Fruit fly (Drosophila melanogaster) whole organism, pupa: ENCODE measurements around the gene frc.

Source experiments
- CG10348 ChIP-seq: fragments of 200-800 bp; sonication (Bioruptor generic); IDR thresholded peaks from 2 replicates; pipeline ENCODE4 v1.3.6; 2022; ENCODE audit warnings: missing biosample characterization, missing genetic modification characterization
- CG12605 ChIP-seq: fragments of 200-800 bp; sonication (Bioruptor generic); IDR thresholded peaks from 2 replicates; pipeline ENCODE4 v1.3.6; 2022; ENCODE audit warnings: missing biosample characterization, missing genetic modification characterization
- CG13204 ChIP-seq: fragments of 200-800 bp; sonication (Bioruptor generic); optimal IDR thresholded peaks from 2 replicates; lab custom pipeline; 2018; ENCODE audit warnings: missing biosample characterization, mild to moderate bottlenecking, missing genetic modification characterization, moderate library complexity
- CG15710 ChIP-seq: fragments of 200-800 bp; sonication (Bioruptor generic); optimal IDR thresholded peaks from 2 replicates; lab custom pipeline; 2018; ENCODE audit warnings: missing biosample characterization, mild to moderate bottlenecking, missing genetic modification characterization, moderate library complexity
- CG17806 ChIP-seq: fragments of 200-800 bp; sonication (Bioruptor generic); optimal IDR thresholded peaks from 2 replicates; lab custom pipeline; 2018; ENCODE audit warnings: missing biosample characterization, mild to moderate bottlenecking, missing genetic modification characterization, moderate library complexity
- CG32121 ChIP-seq: fragments of 200-800 bp; sonication (Bioruptor generic); IDR thresholded peaks from 2 replicates; pipeline ENCODE4 v1.3.6; 2022; ENCODE audit warnings: missing biosample characterization, missing genetic modification characterization
- CG34367 ChIP-seq: fragments of 200-800 bp; sonication (Bioruptor generic); optimal IDR thresholded peaks from 2 replicates; lab custom pipeline; 2018; ENCODE audit warnings: missing biosample characterization, mild to moderate bottlenecking, missing genetic modification characterization
- CG4496 ChIP-seq: fragments of 200-800 bp; sonication (Bioruptor generic); IDR thresholded peaks from 3 replicates; pipeline ENCODE4 v1.3.6; 2022; ENCODE audit warnings: missing biosample characterization, missing genetic modification characterization
- CG8159 ChIP-seq: fragments of 200-800 bp; sonication (Bioruptor generic); optimal IDR thresholded peaks from 3 replicates; lab custom pipeline; 2018; ENCODE audit warnings: missing biosample characterization, mild to moderate bottlenecking, missing genetic modification characterization, moderate library complexity
- CG8301 ChIP-seq: fragments of 200-800 bp; sonication (Bioruptor generic); optimal IDR thresholded peaks from 2 replicates; lab custom pipeline; 2018; ENCODE audit warnings: missing biosample characterization, mild to moderate bottlenecking, missing genetic modification characterization
- CG9948 ChIP-seq: fragments of 200-800 bp; sonication (Bioruptor generic); optimal IDR thresholded peaks from 2 replicates; lab custom pipeline; 2018; ENCODE audit warnings: missing biosample characterization, mild to moderate bottlenecking, missing genetic modification characterization, moderate library complexity
- D1 ChIP-seq: fragments of 200-800 bp; sonication (Bioruptor generic); optimal IDR thresholded peaks from 2 replicates; lab custom pipeline; 2018; ENCODE audit warnings: missing biosample characterization, mild to moderate bottlenecking, missing genetic modification characterization, moderate library complexity
- EcR ChIP-seq: fragments of 200-800 bp; sonication (Bioruptor generic); optimal IDR thresholded peaks from 3 replicates; lab custom pipeline; 2019; ENCODE audit warnings: missing biosample characterization, missing genetic modification characterization, mild to moderate bottlenecking, moderate library complexity, missing genetic modification reagents
- Ets98B ChIP-seq: fragments of 200-800 bp; sonication (Bioruptor generic); IDR thresholded peaks from 2 replicates; pipeline ENCODE4 v1.3.6; 2022; ENCODE audit warnings: missing biosample characterization, missing genetic modification characterization
- Pif1A ChIP-seq: fragments of 200-800 bp; sonication (Bioruptor generic); optimal IDR thresholded peaks from 3 replicates; lab custom pipeline; 2016; ENCODE audit warnings: missing biosample characterization, missing genetic modification characterization
- Pif1B ChIP-seq: fragments of 200-800 bp; sonication (Bioruptor generic); optimal IDR thresholded peaks from 3 replicates; lab custom pipeline; 2016; ENCODE audit warnings: missing biosample characterization, missing genetic modification characterization
- Snoo ChIP-seq: fragments of 200-800 bp; sonication (Bioruptor generic); optimal IDR thresholded peaks from 3 replicates; lab custom pipeline; 2017; ENCODE audit warnings: missing biosample characterization, mild to moderate bottlenecking, missing genetic modification characterization, inconsistent platforms
- fd96Ca ChIP-seq: fragments of 200-800 bp; sonication (Bioruptor generic); IDR thresholded peaks from 3 replicates; pipeline ENCODE4 v1.3.6; 2022; ENCODE audit warnings: missing biosample characterization, missing genetic modification characterization
- gl ChIP-seq: fragments of 200-800 bp; sonication (Bioruptor generic); optimal IDR thresholded peaks from 2 replicates; lab custom pipeline; 2018; ENCODE audit warnings: missing biosample characterization, mild to moderate bottlenecking, missing genetic modification characterization
- rn ChIP-seq: fragments of 200-800 bp; sonication (Bioruptor generic); IDR thresholded peaks from 2 replicates; pipeline ENCODE4 v1.3.6; 2022; ENCODE audit warnings: missing biosample characterization, missing genetic modification characterization

The frc gene

DNA sequence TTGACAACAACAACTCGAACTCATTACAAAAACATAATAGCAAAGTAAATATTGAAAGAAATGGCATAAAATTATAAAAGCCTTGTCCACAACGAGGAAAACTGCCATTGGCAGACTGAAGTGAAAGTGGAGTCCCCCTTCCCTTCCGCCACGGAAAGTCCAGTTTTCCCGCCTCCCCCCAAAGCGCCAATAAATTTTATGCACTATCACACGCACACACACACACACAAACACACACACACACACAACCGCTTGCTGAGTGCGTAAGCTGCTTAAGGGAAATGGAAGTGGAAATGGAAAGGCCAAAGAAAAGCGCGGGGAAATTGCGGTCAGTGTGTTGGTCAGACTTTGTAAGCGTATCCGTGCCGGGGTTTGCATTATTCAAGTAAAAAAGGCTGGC, 29.5 kb upstream of the frc start:
- no peak for TF ChIP-seq CG9948
- no peak for TF ChIP-seq EcR (GFP tag; lab: Kevin White, UChicago)
- no peak for TF ChIP-seq gl (tag; lab: Kevin White, UChicago)
- no peak for TF ChIP-seq CG32121 (GFP tag; lab: Robert Waterston, UW)
- no peak for TF ChIP-seq CG17806 (tag; lab: Kevin White, UChicago)
- no peak for TF ChIP-seq CG8159
- TF ChIP-seq CG4496 (GFP tag; lab: Robert Waterston, UW), result no peak

DNA sequence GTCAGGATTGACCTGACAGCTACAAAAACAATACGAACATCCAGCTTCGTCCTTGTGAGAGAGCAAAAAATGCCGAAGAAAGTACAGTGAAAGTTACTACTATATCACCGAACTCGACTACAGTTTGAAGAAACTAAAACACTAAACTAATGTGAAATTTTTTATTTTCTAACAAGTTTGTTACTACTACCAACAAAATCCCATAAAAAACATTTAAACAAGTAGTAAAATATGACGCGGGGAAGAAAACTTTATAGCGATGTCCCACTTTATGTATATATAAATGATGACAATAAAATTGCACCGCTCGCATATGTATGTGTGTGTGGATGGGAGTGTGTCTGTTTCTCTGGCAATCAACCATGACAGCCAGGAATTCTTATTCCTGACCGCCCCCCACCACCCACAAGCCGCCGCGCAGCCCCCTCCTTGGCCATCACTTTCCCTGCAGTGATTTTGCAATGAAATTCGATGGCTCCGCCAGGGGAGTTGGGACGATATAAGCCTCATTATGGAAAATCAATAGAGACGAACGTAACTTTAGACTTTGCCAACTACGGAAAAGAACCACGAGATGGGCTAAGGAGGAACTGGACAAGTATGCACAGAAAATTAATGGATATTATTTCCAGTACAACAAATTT, 28.5 kb upstream of the frc start:
- TF ChIP-seq CG8159, result no peak
- no peak for TF ChIP-seq CG10348 (GFP tag; lab: Robert Waterston, UW)
- no peak for TF ChIP-seq rn (GFP tag; lab: Robert Waterston, UW)
- no peak for TF ChIP-seq D1 (tag; lab: Kevin White, UChicago)
- TF ChIP-seq Snoo (tag; lab: Kevin White, UChicago), result no peak
- TF ChIP-seq CG34367 (tag; lab: Kevin White, UChicago), result no peak
- TF ChIP-seq Ets98B (GFP tag; lab: Robert Waterston, UW), result no peak

DNA sequence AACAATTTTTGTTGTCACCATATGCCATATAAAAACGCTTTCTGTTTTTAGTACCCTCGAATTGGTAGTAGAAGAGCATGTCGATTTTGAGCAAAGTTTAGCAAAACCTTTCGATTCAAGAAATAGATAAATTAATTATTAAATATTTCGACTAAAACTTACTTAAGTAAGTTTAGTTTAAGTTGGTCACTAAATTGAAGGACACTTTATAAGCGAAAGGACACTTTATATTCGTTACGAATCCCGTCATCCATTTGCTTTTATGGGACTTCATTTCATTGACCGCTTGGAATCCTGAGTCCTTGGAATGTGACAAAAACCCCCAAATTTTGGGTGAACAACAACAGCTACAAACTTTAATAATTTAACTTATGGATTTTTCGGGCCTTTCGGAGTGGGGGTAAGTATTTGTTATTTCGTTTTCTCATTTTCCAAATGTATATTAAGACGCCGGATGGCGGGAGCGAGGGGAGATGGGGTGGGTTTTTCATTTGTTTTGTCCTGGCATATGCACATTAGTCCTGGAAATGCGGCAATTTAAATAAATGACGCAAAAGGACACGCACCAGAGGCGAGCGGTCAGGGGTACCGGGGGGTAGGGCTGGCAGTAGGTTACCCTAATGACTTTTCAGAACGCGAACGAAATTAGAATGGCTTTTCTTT, 26.0 kb upstream of the frc start:
- TF ChIP-seq Pif1A, result no peak
- no peak for TF ChIP-seq CG15710
- no peak for TF ChIP-seq CG13204
- no peak for TF ChIP-seq CG12605 (GFP tag; lab: Robert Waterston, UW)
- TF ChIP-seq Pif1B (GFP tag; lab: Kevin White, UChicago), result no peak
- TF ChIP-seq fd96Ca (GFP tag; lab: Robert Waterston, UW), result no peak
- TF ChIP-seq CG8159, result no peak
- TF ChIP-seq CG32121 (GFP tag; lab: Robert Waterston, UW), result no peak
- TF ChIP-seq D1 (tag; lab: Kevin White, UChicago), result no peak
- no peak for TF ChIP-seq CG17806 (tag; lab: Kevin White, UChicago)
- no peak for TF ChIP-seq EcR (GFP tag; lab: Kevin White, UChicago)
- TF ChIP-seq CG34367 (tag; lab: Kevin White, UChicago), result no peak
- TF ChIP-seq CG8301 (tag; lab: Kevin White, UChicago), result no peak

DNA sequence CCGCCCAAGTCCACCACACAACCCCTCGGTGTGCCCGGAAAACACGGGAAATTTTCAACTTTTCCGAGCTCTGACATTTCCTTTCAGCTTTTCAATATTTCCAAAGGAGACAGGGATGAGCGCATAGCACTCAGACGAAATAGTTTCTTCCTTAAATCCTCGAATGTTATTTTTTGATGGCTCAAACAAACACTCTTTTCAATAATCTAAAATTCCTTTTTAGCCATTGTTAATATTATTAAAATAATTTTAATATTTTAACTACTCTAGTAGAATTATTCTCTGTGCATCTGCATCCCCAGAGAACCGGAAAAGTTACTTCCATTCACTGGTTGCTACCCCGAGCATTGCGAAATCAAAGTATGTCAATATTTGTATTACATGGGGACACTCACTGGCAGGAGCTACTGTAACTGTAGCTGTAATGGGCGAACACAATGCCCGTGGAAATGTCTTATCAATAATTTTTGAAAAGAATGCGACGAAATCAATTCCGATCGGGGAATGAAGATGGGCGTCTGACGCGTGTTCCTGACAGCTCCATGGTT, 24.8 kb upstream of the frc start:
- TF ChIP-seq EcR (GFP tag; lab: Kevin White, UChicago) (no peak), CG8159 (peak; percentile 14), fd96Ca (GFP tag; lab: Robert Waterston, UW) (no peak), rn (GFP tag; lab: Robert Waterston, UW) (no peak), CG15710 (no peak)

DNA sequence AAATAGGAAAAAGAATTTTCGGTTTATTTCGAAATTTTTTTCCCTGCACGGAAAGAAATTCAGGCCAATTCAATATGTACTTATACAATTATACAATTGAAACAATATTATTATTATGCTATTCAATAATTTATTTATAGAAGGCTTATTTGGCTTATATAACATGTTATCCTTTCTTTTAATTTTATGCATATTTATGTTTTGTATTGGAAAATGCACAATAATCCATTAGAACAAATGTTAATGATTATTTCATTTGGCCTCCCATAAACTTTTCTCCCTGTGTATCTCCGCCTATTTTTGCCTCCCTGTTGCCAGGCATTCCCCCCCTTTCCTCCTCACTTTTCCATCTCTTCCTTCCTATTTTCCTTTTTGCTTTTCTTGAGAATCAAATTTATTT, 14.9 kb upstream of the frc start:
- no peak for TF ChIP-seq Snoo (tag; lab: Kevin White, UChicago)
- TF ChIP-seq CG32121 (GFP tag; lab: Robert Waterston, UW), result no peak
- no peak for TF ChIP-seq CG12605 (GFP tag; lab: Robert Waterston, UW)
- no peak for TF ChIP-seq CG8301 (tag; lab: Kevin White, UChicago)
- TF ChIP-seq CG34367 (tag; lab: Kevin White, UChicago), result no peak
- no peak for TF ChIP-seq CG4496 (GFP tag; lab: Robert Waterston, UW)
- no peak for TF ChIP-seq CG8159
- TF ChIP-seq gl (tag; lab: Kevin White, UChicago), result no peak
- no peak for TF ChIP-seq CG9948
- TF ChIP-seq CG10348 (GFP tag; lab: Robert Waterston, UW), result no peak

DNA sequence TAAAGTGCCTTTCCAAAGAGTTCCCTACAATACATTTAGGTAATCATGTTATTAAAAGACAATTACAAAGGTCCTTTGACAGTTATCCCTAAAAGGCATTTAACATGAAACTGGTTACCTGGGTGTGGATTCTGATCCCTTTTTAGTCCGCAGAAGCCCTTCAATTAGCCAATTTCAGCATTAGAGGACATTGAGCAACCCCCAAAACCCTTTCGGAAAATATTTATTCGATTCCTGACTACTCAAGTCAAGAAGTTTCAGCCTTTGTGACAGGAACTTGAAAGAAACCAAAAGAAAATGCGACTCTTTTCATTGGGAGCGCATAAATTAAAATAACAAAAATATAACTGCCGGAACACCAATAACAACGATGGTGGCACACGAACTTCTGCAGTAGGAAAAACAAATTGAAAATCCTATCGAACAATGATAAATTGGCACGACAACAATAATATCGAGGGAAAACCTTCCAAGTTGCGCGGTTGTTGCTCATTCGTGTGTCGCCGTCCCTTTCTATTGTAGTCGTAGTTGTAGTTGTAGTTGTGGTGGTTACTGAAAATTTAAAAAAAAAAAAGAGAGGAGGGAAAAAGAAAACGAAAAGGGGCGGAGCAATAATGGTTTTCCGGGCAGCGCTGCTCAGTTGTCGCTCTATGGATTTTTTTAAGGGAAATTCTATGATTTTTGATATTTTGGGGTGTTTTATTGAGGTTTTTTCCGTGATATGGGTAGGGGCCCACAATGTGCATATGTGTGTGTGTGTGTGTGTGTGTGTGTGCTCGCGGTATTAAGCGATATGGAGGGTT, 12.8 kb upstream of the frc start:
- TF ChIP-seq CG9948 (no peak), CG8159 (no peak), fd96Ca (GFP tag; lab: Robert Waterston, UW) (no peak)

DNA sequence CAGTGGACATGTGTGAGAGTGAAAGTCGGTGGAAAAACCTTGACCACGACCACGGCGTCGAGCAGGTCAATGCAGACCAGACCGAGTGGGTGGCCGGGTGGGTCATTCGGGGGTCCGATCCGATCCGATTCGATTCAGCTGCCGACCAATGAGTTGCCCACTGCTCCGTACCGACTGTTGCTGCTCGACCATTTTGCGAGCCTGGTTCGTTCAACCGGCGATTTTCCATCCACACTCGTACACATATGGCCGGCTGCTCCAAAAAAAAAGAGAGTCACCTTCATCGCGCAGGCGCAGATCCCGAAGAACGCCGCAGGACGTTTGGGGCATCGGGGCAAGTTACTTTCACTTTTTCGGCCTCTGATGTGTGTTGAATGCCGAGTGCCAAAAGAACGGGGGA, 11.6 kb upstream of the frc start:
- TF ChIP-seq Ets98B (GFP tag; lab: Robert Waterston, UW), result no peak
- TF ChIP-seq, all 21 proteins: peak for 0
